Fruit fly (Drosophila melanogaster) whole organism: ENCODE measurements around the gene CG6966.

Experiments used
- CG8478 ChIP-seq: fragments of >200 bp; optimal IDR thresholded peaks from 2 replicates; lab custom pipeline; 2018; ENCODE audit warnings: inconsistent platforms
- Dll ChIP-seq: fragments of >200 bp; optimal IDR thresholded peaks from 2 replicates; lab custom pipeline; 2017
- EcR ChIP-seq, 2 experiments: fragments of >200 bp; optimal IDR thresholded peaks; 2 replicates each; lab custom pipeline; 2017; ENCODE audit warnings: missing biosample characterization in 2 of 2, missing genetic modification characterization in 2 of 2, missing genetic modification reagents in 2 of 2
- pan ChIP-seq: fragments of >200 bp; optimal IDR thresholded peaks from 2 replicates; lab custom pipeline; 2017
- psq ChIP-seq: fragments of >200 bp; optimal IDR thresholded peaks from 2 replicates; lab custom pipeline; 2017
- usp ChIP-seq: fragments of >200 bp; optimal IDR thresholded peaks from 2 replicates; lab custom pipeline; 2017; ENCODE audit warnings: missing biosample characterization, missing genetic modification characterization, mixed read lengths

DNA sequence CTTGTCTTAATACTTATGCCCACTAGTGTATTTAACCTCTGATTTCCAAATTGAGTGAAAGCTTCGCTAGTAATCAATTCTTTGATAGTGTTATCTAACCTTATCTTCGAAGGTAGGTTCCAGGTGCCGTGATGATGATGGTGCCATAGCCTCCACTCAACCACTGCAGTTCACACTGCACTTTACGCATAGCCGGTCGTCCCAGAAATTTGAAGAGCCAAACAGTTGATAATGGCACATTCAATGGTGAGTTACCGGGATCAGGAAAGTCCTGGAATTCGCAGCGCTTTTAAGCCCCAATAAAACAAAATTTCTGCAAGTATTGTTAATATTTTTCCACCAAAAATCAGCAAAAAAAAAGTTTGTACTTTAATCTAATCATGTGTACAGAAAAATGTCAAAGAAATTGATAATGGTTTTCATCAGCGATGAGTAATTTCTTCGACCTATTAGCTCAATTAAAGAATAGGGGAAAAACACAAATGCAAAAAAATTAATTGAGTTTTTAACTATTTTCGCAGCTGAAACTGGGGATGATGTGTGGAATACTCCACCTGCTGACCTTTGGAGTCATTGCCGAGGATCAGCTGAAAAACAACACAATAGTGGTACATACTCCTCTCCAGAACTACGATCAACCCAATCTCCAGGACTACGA lies 44.5 kb upstream of the CG6966 start, which contains the start of gene CG3987:
- TF ChIP-seq Dll (lab: Kevin White, UChicago), result no peak
- no peak for TF ChIP-seq EcR (GFP tag; optimal IDR thresholded peaks at IDR 0.05; lab: Kevin White, UChicago)
- no peak for TF ChIP-seq pan (lab: Kevin White, UChicago)
- TF ChIP-seq usp (GFP tag; lab: Kevin White, UChicago), result no peak
- TF ChIP-seq psq (lab: Kevin White, UChicago), result no peak
- no peak for TF ChIP-seq CG8478
